Worm (Caenorhabditis elegans): ENCODE data around the gene cls-1.

Gene cls-1

ce11 chrIII:7499421-7499902 is 8.5 kb upstream of the cls-1 start, which contains the start of the genes C07H6.9 and sap-140 (continued):
- peak; percentile 25 for TF ChIP-seq spr-1 (tag; optimal IDR thresholded peaks at IDR 0.05)
- TF ChIP-seq zfp-3 (GFP tag; conservative IDR thresholded peaks at IDR 0.05): 0 out of 2 replicates have a peak, but pooled peaks have one; percentile 26
- TF ChIP-seq F37D6.2 (tag; optimal IDR thresholded peaks at IDR 0.05): peak; percentile 56
- peak; percentile 58 for TF ChIP-seq duxl-1 (tag; optimal IDR thresholded peaks at IDR 0.05; ENCODE audit: poor library complexity)
- TF ChIP-seq jun-1 (tag; optimal IDR thresholded peaks at IDR 0.05): no peak
- no peak for TF ChIP-seq ceh-20 (GFP tag; IDR thresholded peaks at IDR 0.05)
- no peak for TF ChIP-seq set-16 (GFP tag; IDR thresholded peaks at IDR 0.05)
- TF ChIP-seq nhr-77 (tag; optimal IDR thresholded peaks at IDR 0.05): no peak
- no peak for TF ChIP-seq snpc-4 (tag; optimal IDR thresholded peaks at IDR 0.05)
- TF ChIP-seq unc-130 (GFP tag; optimal IDR thresholded peaks at IDR 0.05): no peak
- TF ChIP-seq tra-1 (GFP tag; IDR thresholded peaks at IDR 0.05): no peak
- TF ChIP-seq daf-8 (GFP tag; IDR thresholded peaks at IDR 0.05): no peak
- TF ChIP-seq nhr-237 (tag; optimal IDR thresholded peaks at IDR 0.05): no peak
- peak; percentile 35 for TF ChIP-seq zip-2 (tag; optimal IDR thresholded peaks at IDR 0.05)
- TF ChIP-seq daf-12 (tag; optimal IDR thresholded peaks at IDR 0.05): no peak
- TF ChIP-seq skn-1 (tag; optimal IDR thresholded peaks at IDR 0.05): no peak
- peak; percentile 15 for TF ChIP-seq fkh-10 (GFP tag; optimal IDR thresholded peaks at IDR 0.05)
- TF ChIP-seq arid-1 (GFP tag; conservative IDR thresholded peaks at IDR 0.05): 0 out of 2 replicates have a peak, but pooled peaks have one; percentile 36
- TF ChIP-seq mep-1 (tag; optimal IDR thresholded peaks at IDR 0.05): peak; percentile 72
- TF ChIP-seq nhr-41 (GFP tag; IDR thresholded peaks at IDR 0.05): no peak
- no peak for TF ChIP-seq gei-8 (GFP tag; optimal IDR thresholded peaks at IDR 0.05)
- peak; percentile 61 for TF ChIP-seq T20F7.1 (GFP tag; optimal IDR thresholded peaks at IDR 0.05)
- TF ChIP-seq ces-1 (GFP tag; optimal IDR thresholded peaks at IDR 0.05): peak; percentile 24
- TF ChIP-seq egl-43 (GFP tag; IDR thresholded peaks at IDR 0.05): no peak
- TF ChIP-seq spr-3 (GFP tag; optimal IDR thresholded peaks at IDR 0.05): no peak
- no peak for TF ChIP-seq ZK546.5 (tag; optimal IDR thresholded peaks at IDR 0.05)
- TF ChIP-seq mxl-2 (GFP tag; conservative IDR thresholded peaks at IDR 0.05): no peak
- no peak for TF ChIP-seq F26F4.8 (GFP tag; conservative IDR thresholded peaks at IDR 0.05)
- TF ChIP-seq dmd-8 (GFP tag; IDR thresholded peaks at IDR 0.05): no peak
- TF ChIP-seq R02D3.7 (tag; optimal IDR thresholded peaks at IDR 0.05): no peak
- TF ChIP-seq nhr-28 (tag; optimal IDR thresholded peaks at IDR 0.05): peak; percentile 36
- TF ChIP-seq nhr-6 (tag; optimal IDR thresholded peaks at IDR 0.05): peak; percentile 66
- no peak for TF ChIP-seq nhr-11 (tag; optimal IDR thresholded peaks at IDR 0.05)
- TF ChIP-seq hmg-1.1 (GFP tag; IDR thresholded peaks at IDR 0.05): peak; percentile 56; the same call in 1 of the 2 replicates
- peak; percentile 53 for TF ChIP-seq dmd-6 (GFP tag; IDR thresholded peaks at IDR 0.05)
- no peak for TF ChIP-seq ZK337.2 (GFP tag; IDR thresholded peaks at IDR 0.05)
- peak; percentile 99 for TF ChIP-seq aha-1 (tag)
- TF ChIP-seq lir-3 (tag; optimal IDR thresholded peaks at IDR 0.05): no peak

- TF ChIP-seq ceh-62 (tag; optimal IDR thresholded peaks at IDR 0.05) (no peak), aha-1 (tag) (peak; percentile 70)
These were observed 995 bp upstream of the cls-1 start for ce11 chrIII:7506983-7507382.

- TF ChIP-seq mxl-2 (GFP tag; conservative IDR thresholded peaks at IDR 0.05) (no peak), saeg-2 (GFP tag; IDR thresholded peaks at IDR 0.05) (no peak), Y75B8A.6 (GFP tag; IDR thresholded peaks at IDR 0.05) (no peak), zfp-3 (GFP tag; conservative IDR thresholded peaks at IDR 0.05) (no peak), dpl-1 (GFP tag; optimal IDR thresholded peaks at IDR 0.05) (no peak), snpc-1.2 (GFP tag; IDR thresholded peaks at IDR 0.05) (no peak), ceh-82 (tag; optimal IDR thresholded peaks at IDR 0.05) (no peak), nhr-48 (tag; optimal IDR thresholded peaks at IDR 0.05) (no peak)
These were observed 10.4 kb downstream of the cls-1 start, which contains the start of gene clk-2 for ce11 chrIII:7518424-7518823. TSS of gene clk-2 (minus strand) at chrIII:7518524.

Data from whole organism, L4 larva.